Worm (Caenorhabditis elegans) whole organism, L1 larva: ENCODE results near the gene F58B4.2.
A peak's percentile ranks its signal among the peaks of the same experiment; 100 is the strongest.

Experiments used
- C04F5.9 ChIP-seq: sonication (generic microtip); optimal IDR thresholded peaks from 2 replicates; lab custom pipeline; 2016; ENCODE audit warnings: missing genetic modification characterization, missing compliant biosample characterization
- C16A3.4 ChIP-seq: fragments of 150-350 bp; optimal IDR thresholded peaks from 2 replicates; lab custom pipeline; 2014; ENCODE audit warnings: missing biosample characterization, missing genetic modification characterization
- C34B4.2 ChIP-seq: sonication (generic microtip); optimal IDR thresholded peaks from 2 replicates; lab custom pipeline; 2017; ENCODE audit warnings: mild to moderate bottlenecking, missing genetic modification characterization, missing compliant biosample characterization
- F16B12.6 ChIP-seq: fragments of 150-350 bp; optimal IDR thresholded peaks from 2 replicates; lab custom pipeline; 2014; ENCODE audit warnings: missing biosample characterization, missing genetic modification characterization
- Y116A8C.19 ChIP-seq: sonication (generic microtip); optimal IDR thresholded peaks from 2 replicates; lab custom pipeline; 2016; ENCODE audit warnings: missing compliant biosample characterization, missing genetic modification characterization, borderline replicate concordance
- aha-1 ChIP-seq: fragments of 150-350 bp; optimal IDR thresholded peaks from 2 replicates; lab custom pipeline; 2014; ENCODE audit warnings: missing biosample characterization, missing genetic modification characterization
- aly-2 ChIP-seq: fragments of 150-350 bp; optimal IDR thresholded peaks from 2 replicates; lab custom pipeline; 2014; ENCODE audit warnings: missing biosample characterization, missing genetic modification characterization
- ama-1 ChIP-seq: fragments of 150-350 bp; optimal IDR thresholded peaks from 2 replicates; lab custom pipeline; 2014
- ceh-90 ChIP-seq: sonication (generic microtip); optimal IDR thresholded peaks from 2 replicates; lab custom pipeline; 2016; ENCODE audit warnings: missing genetic modification characterization, missing compliant biosample characterization
- dpl-1 ChIP-seq, 3 experiments: fragments of 150-350 bp in 2 of 3; sonication (generic microtip) in 1 of 3; optimal IDR thresholded peaks; 2 replicates each; lab custom pipeline; 2014 to 2017; ENCODE audit warnings: missing biosample characterization in 3 of 3, missing genetic modification characterization in 3 of 3, missing genetic modification reagents in 3 of 3
- dsc-1 ChIP-seq: sonication (generic microtip); optimal IDR thresholded peaks from 2 replicates; lab custom pipeline; 2016; ENCODE audit warnings: mild to moderate bottlenecking, missing genetic modification characterization, missing compliant biosample characterization
- efl-1 ChIP-seq, 4 experiments: fragments of 150-350 bp; optimal IDR thresholded peaks in 3 of 4; peaks in 1 of 4; 1 replicate in 1 of 4; 2 replicates in 3 of 4; lab custom pipeline; 2014; ENCODE audit warnings: missing biosample characterization in 2 of 4, missing genetic modification characterization in 2 of 4, missing genetic modification reagents in 2 of 4
- efl-3 ChIP-seq: fragments of 200-800 bp; sonication (Bioruptor generic); optimal IDR thresholded peaks from 2 replicates; lab custom pipeline; 2018; ENCODE audit warnings: mild to moderate bottlenecking, missing genetic modification characterization, missing compliant biosample characterization
- egl-13 ChIP-seq: sonication (generic microtip); optimal IDR thresholded peaks from 2 replicates; lab custom pipeline; 2016; ENCODE audit warnings: missing genotype, missing genetic modification reagents, missing genetic modification characterization, missing compliant biosample characterization
- elt-2 ChIP-seq: sonication (generic microtip); optimal IDR thresholded peaks from 2 replicates; lab custom pipeline; 2016; ENCODE audit warnings: missing genetic modification characterization, mild to moderate bottlenecking, inconsistent platforms, missing compliant biosample characterization, missing genetic modification reagents
- fkh-4 ChIP-seq: sonication (generic microtip); optimal IDR thresholded peaks from 2 replicates; lab custom pipeline; 2016; ENCODE audit warnings: missing compliant biosample characterization, missing genetic modification characterization, borderline replicate concordance
- fkh-8 ChIP-seq: sonication (generic microtip); optimal IDR thresholded peaks from 2 replicates; lab custom pipeline; 2016; ENCODE audit warnings: mild to moderate bottlenecking, missing genetic modification characterization, missing compliant biosample characterization
- fos-1 ChIP-seq: fragments of 150-350 bp; optimal IDR thresholded peaks from 2 replicates; lab custom pipeline; 2014; ENCODE audit warnings: missing biosample characterization, missing genetic modification characterization
- grh-1 ChIP-seq: fragments of 200-800 bp; sonication (Bioruptor generic); IDR thresholded peaks from 2 replicates; pipeline ENCODE4 v1.3.6; 2022; ENCODE audit warnings: missing genetic modification reagents, missing genetic modification characterization, missing compliant biosample characterization
- hlh-4 ChIP-seq: sonication (generic microtip); optimal IDR thresholded peaks from 2 replicates; lab custom pipeline; 2016; ENCODE audit warnings: mild to moderate bottlenecking, missing genetic modification characterization, missing compliant biosample characterization
- hpl-2 ChIP-seq: fragments of 150-350 bp; optimal IDR thresholded peaks from 2 replicates; lab custom pipeline; 2014; ENCODE audit warnings: missing biosample characterization, missing genetic modification reagents, missing genetic modification characterization
- irx-1 ChIP-seq: sonication (generic microtip); optimal IDR thresholded peaks from 2 replicates; lab custom pipeline; 2016; ENCODE audit warnings: missing genetic modification characterization, missing compliant biosample characterization
- isw-1 ChIP-seq: fragments of 200-800 bp; sonication (Bioruptor generic); IDR thresholded peaks from 2 replicates; pipeline ENCODE4 v1.3.6; 2022; ENCODE audit warnings: missing genetic modification characterization, missing compliant biosample characterization
- jun-1 ChIP-seq: fragments of 150-350 bp; optimal IDR thresholded peaks from 2 replicates; lab custom pipeline; 2014; ENCODE audit warnings: missing biosample characterization, missing genetic modification reagents, missing genetic modification characterization
- lin-13 ChIP-seq: fragments of 150-350 bp; optimal IDR thresholded peaks from 2 replicates; lab custom pipeline; 2014; ENCODE audit warnings: missing biosample characterization, missing genetic modification reagents, missing genetic modification characterization
- lin-14 ChIP-seq: fragments of 200-800 bp; sonication (Bioruptor generic); optimal IDR thresholded peaks from 2 replicates; lab custom pipeline; 2018; ENCODE audit warnings: mild to moderate bottlenecking, missing genetic modification characterization, moderate library complexity, missing compliant biosample characterization
- lin-39 ChIP-seq: fragments of 150-350 bp; optimal IDR thresholded peaks from 2 replicates; lab custom pipeline; 2014; ENCODE audit warnings: missing biosample characterization, missing genetic modification reagents, missing genetic modification characterization
- lir-3 ChIP-seq: sonication (generic microtip); optimal IDR thresholded peaks from 2 replicates; lab custom pipeline; 2016; ENCODE audit warnings: mild to moderate bottlenecking, missing genetic modification characterization, moderate library complexity, missing compliant biosample characterization; ENCODE audit not compliant: poor library complexity
- lsy-2 ChIP-seq, 2 experiments: fragments of 150-350 bp; optimal IDR thresholded peaks; 2 replicates each; lab custom pipeline; 2014; ENCODE audit warnings: missing biosample characterization in 2 of 2, missing genetic modification characterization in 2 of 2
- mep-1 ChIP-seq: fragments of 150-350 bp; optimal IDR thresholded peaks from 2 replicates; lab custom pipeline; 2014; ENCODE audit warnings: missing biosample characterization, missing genetic modification characterization
- nhr-11 ChIP-seq: fragments of 150-350 bp; optimal IDR thresholded peaks from 2 replicates; lab custom pipeline; 2014; ENCODE audit warnings: missing biosample characterization, missing genetic modification characterization
- nhr-19 ChIP-seq: fragments of 200-800 bp; sonication (Bioruptor generic); conservative IDR thresholded peaks from 2 replicates; pipeline ENCODE4 v1.3.6; 2022; ENCODE audit warnings: missing genetic modification characterization, missing compliant biosample characterization
- nhr-237 ChIP-seq: fragments of 150-350 bp; optimal IDR thresholded peaks from 2 replicates; lab custom pipeline; 2014; ENCODE audit warnings: missing biosample characterization, missing genetic modification characterization
- nhr-71 ChIP-seq: sonication (generic microtip); optimal IDR thresholded peaks from 2 replicates; lab custom pipeline; 2016; ENCODE audit warnings: mild to moderate bottlenecking, missing genetic modification characterization, moderate library complexity, missing compliant biosample characterization
- nhr-76 ChIP-seq: sonication (generic microtip); optimal IDR thresholded peaks from 2 replicates; lab custom pipeline; 2017; ENCODE audit warnings: missing biosample characterization, missing genetic modification characterization
- nhr-77 ChIP-seq: fragments of 150-350 bp; optimal IDR thresholded peaks from 2 replicates; lab custom pipeline; 2014; ENCODE audit warnings: missing biosample characterization, missing genetic modification characterization
- nhr-84 ChIP-seq: sonication (generic microtip); optimal IDR thresholded peaks from 2 replicates; lab custom pipeline; 2017; ENCODE audit warnings: missing biosample characterization, missing genetic modification characterization
- nhr-85 ChIP-seq: sonication (generic microtip); peaks from one replicate; lab custom pipeline; 2016; ENCODE audit warnings: missing genetic modification characterization, inconsistent platforms, missing compliant biosample characterization
- pag-3 ChIP-seq: sonication (generic microtip); optimal IDR thresholded peaks from 2 replicates; lab custom pipeline; 2017; ENCODE audit warnings: missing genetic modification characterization, mild to moderate bottlenecking, missing compliant biosample characterization, antibody characterized with exemption, borderline replicate concordance; ENCODE audit not compliant: insufficient read depth
- pqm-1 ChIP-seq: sonication (generic microtip); optimal IDR thresholded peaks from 3 replicates; lab custom pipeline; 2017; ENCODE audit warnings: missing biosample characterization, missing genetic modification characterization
- sox-4 ChIP-seq: sonication (generic microtip); optimal IDR thresholded peaks from 2 replicates; lab custom pipeline; 2016; ENCODE audit warnings: missing genetic modification characterization, missing compliant biosample characterization
- sptf-1 ChIP-seq: fragments of 150-350 bp; optimal IDR thresholded peaks from 2 replicates; lab custom pipeline; 2014; ENCODE audit warnings: missing biosample characterization, missing genetic modification characterization
- tbx-2 ChIP-seq: sonication (generic microtip); optimal IDR thresholded peaks from 2 replicates; lab custom pipeline; 2016; ENCODE audit warnings: missing genetic modification characterization, missing compliant biosample characterization
- tlp-1 ChIP-seq: fragments of 150-350 bp; optimal IDR thresholded peaks from 2 replicates; lab custom pipeline; 2014; ENCODE audit warnings: missing biosample characterization, missing genetic modification characterization
- unc-130 ChIP-seq: fragments of 150-350 bp; optimal IDR thresholded peaks from 2 replicates; lab custom pipeline; 2017; ENCODE audit warnings: missing biosample characterization, missing genetic modification characterization, inconsistent platforms
- unc-62 ChIP-seq: fragments of 150-350 bp; optimal IDR thresholded peaks from 2 replicates; lab custom pipeline; 2014; ENCODE audit warnings: missing biosample characterization, missing genetic modification reagents, missing genetic modification characterization
- zip-4 ChIP-seq: fragments of 200-800 bp; sonication (Bioruptor generic); optimal IDR thresholded peaks from 2 replicates; lab custom pipeline; 2018; ENCODE audit warnings: mild to moderate bottlenecking, missing genetic modification characterization, moderate library complexity, missing compliant biosample characterization
- ztf-11 ChIP-seq, 2 experiments: sonication (generic microtip); optimal IDR thresholded peaks; 2 replicates each; lab custom pipeline; 2016 to 2017; ENCODE audit warnings: missing genetic modification characterization in 2 of 2, missing biosample characterization in 1 of 2, missing compliant biosample characterization in 1 of 2
- ztf-4 ChIP-seq: fragments of 150-350 bp; optimal IDR thresholded peaks from 2 replicates; lab custom pipeline; 2014; ENCODE audit warnings: missing biosample characterization, missing genetic modification characterization

The F58B4.2 gene

ce11 chrV:10871457-10871861, 46.8 kb downstream of the F58B4.2 start (continued):
- TF ChIP-seq grh-1 (GFP tag; lab: Robert Waterston, UW) (no peak), nhr-76 (tag; lab: Kevin White, UChicago) (no peak), Y116A8C.19 (tag; lab: Kevin White, UChicago) (no peak), fos-1 (tag; lab: Kevin White, UChicago) (peak; percentile 78), efl-3 (GFP tag; lab: Kevin White, UChicago) (no peak), ama-1 (lab: Kevin White, UChicago) (no peak), nhr-71 (peak; percentile 97), pqm-1 (tag; lab: Kevin White, UChicago) (no peak), nhr-19 (GFP tag; lab: Robert Waterston, UW) (peak; percentile 81), dpl-1 (GFP tag; optimal IDR thresholded peaks at IDR 0.05; lab: Kevin White, UChicago) (peak; percentile 15 to 46 (median 46)), irx-1 (tag; lab: Kevin White, UChicago) (peak; percentile 83), nhr-11 (tag; lab: Kevin White, UChicago) (peak; percentile 10), nhr-77 (tag; lab: Kevin White, UChicago) (peak; percentile 88), lin-39 (no peak), sox-4 (tag; lab: Kevin White, UChicago) (peak; percentile 57), sptf-1 (tag; lab: Kevin White, UChicago) (no peak), egl-13 (tag; lab: Kevin White, UChicago) (peak; percentile 89), tbx-2 (tag; lab: Kevin White, UChicago) (peak; percentile 90), F16B12.6 (tag; lab: Kevin White, UChicago) (no peak), unc-62 (GFP tag; lab: Kevin White, UChicago) (no peak), ztf-11 (tag; optimal IDR thresholded peaks at IDR 0.05; lab: Kevin White, UChicago) (peak in 1 of 2 experiments; percentile 31), mep-1 (tag; lab: Kevin White, UChicago) (peak; percentile 92), lin-13 (GFP tag; lab: Kevin White, UChicago) (peak; percentile 73), nhr-84 (no peak), hpl-2 (GFP tag; lab: Kevin White, UChicago) (no peak), aha-1 (tag; lab: Kevin White, UChicago) (no peak), zip-4 (GFP tag; lab: Kevin White, UChicago) (no peak), fkh-8 (tag; lab: Kevin White, UChicago) (peak; percentile 89), jun-1 (tag; lab: Kevin White, UChicago) (peak; percentile 80), nhr-85 (peak; percentile 95), pag-3 (tag; lab: Kevin White, UChicago) (peak; percentile 72), dsc-1 (tag; lab: Kevin White, UChicago) (peak; percentile 81), fkh-4 (tag; lab: Kevin White, UChicago) (no peak), unc-130 (tag; lab: Kevin White, UChicago) (peak; percentile 56), lir-3 (tag; lab: Kevin White, UChicago) (no peak), ztf-4 (tag; lab: Kevin White, UChicago) (peak; percentile 68), tlp-1 (tag; lab: Kevin White, UChicago) (no peak), lsy-2 (tag; optimal IDR thresholded peaks at IDR 0.05; lab: Kevin White, UChicago) (peak; percentile 73 to 84), isw-1 (peak; percentile 71), C04F5.9 (no peak), ceh-90 (tag; lab: Kevin White, UChicago) (no peak), C34B4.2 (tag; lab: Kevin White, UChicago) (no peak), aly-2 (tag; lab: Kevin White, UChicago) (no peak), C16A3.4 (tag; lab: Kevin White, UChicago) (peak; percentile 44), nhr-237 (tag; lab: Kevin White, UChicago) (peak; percentile 63), lin-14 (peak; percentile 99), elt-2 (no peak), efl-1 (optimal IDR thresholded peaks at IDR 0.05; lab: Kevin White, UChicago) (peak; percentile 71 to 72), efl-1 (GFP tag; optimal IDR thresholded peaks at IDR 0.05 in 1 of 2; lab: Kevin White, UChicago) (peak; percentile 38 to 88), hlh-4 (tag; lab: Kevin White, UChicago) (no peak)
